Worm (Caenorhabditis elegans): ENCODE data around the gene clec-247.

The clec-247 gene

DNA sequence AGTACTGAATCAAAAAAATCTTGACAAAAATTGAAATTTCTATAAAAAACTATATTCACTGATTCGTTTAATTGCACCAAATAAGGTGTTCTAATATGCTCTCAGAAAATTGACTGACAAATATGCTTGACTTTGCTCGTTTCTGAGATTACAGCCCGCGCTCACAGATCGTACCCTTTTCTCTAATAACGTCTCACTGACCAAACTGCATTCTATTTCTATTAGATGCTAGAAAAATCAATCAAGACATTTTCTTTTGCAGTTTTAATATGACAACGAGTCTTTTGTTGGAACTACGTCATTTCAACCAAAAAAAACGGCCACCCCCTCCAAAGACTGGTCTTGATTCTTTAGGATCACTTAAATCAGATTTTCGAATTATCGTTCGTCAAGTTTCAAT is at the start of gene clec-247:
clec-247 (plus strand) TSS at position 301 of the 400 bp plus-strand sequence.
- TF ChIP-seq duxl-1 (tag; optimal IDR thresholded peaks at IDR 0.05; ENCODE audit: poor library complexity), result no peak
- no peak for TF ChIP-seq cey-2 (tag; optimal IDR thresholded peaks at IDR 0.05; ENCODE audit: borderline replicate concordance, insufficient read depth)
- no peak for TF ChIP-seq lin-15B (tag; optimal IDR thresholded peaks at IDR 0.05)
- no peak for TF ChIP-seq nhr-48 (tag; optimal IDR thresholded peaks at IDR 0.05)
- no peak for TF ChIP-seq nhr-11 (tag; optimal IDR thresholded peaks at IDR 0.05)
- TF ChIP-seq dmd-9 (GFP tag; IDR thresholded peaks at IDR 0.05), result no peak
- no peak for TF ChIP-seq F44E2.7 (GFP tag; IDR thresholded peaks at IDR 0.05)
- TF ChIP-seq nhr-76 (tag; optimal IDR thresholded peaks at IDR 0.05), result no peak
- no peak for TF ChIP-seq mxl-3 (GFP tag; optimal IDR thresholded peaks at IDR 0.05)
- no peak for TF ChIP-seq zip-2 (tag; optimal IDR thresholded peaks at IDR 0.05)
- no peak for TF ChIP-seq sdz-12 (GFP tag; optimal IDR thresholded peaks at IDR 0.05)

DNA sequence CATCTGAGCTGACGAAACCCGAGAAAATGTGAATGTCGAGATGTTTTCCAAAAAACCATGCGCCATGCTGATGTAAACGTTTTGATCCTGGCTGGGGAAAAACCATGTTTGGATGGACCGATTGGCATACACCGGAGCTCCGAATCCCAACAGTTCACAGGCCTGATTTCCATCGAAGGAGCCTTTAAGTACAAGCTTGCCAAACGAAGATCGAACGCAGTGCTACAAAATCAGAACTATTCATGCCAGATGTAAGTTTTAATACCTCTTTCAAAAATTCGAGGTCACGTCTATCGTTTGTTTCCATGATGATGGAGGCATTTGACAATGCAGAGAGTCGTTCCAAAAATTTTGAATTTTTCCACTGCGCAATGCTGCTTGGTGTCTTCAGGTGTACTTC is 46.9 kb upstream of the clec-247 start:
- TF ChIP-seq ceh-82 (tag; optimal IDR thresholded peaks at IDR 0.05), result no peak
- TF ChIP-seq sdz-12 (GFP tag; optimal IDR thresholded peaks at IDR 0.05), result no peak
- peak; percentile 95 for TF ChIP-seq aha-1 (tag)
- no peak for TF ChIP-seq fkh-10 (GFP tag; optimal IDR thresholded peaks at IDR 0.05)
- no peak for TF ChIP-seq duxl-1 (tag; optimal IDR thresholded peaks at IDR 0.05; ENCODE audit: poor library complexity)

DNA sequence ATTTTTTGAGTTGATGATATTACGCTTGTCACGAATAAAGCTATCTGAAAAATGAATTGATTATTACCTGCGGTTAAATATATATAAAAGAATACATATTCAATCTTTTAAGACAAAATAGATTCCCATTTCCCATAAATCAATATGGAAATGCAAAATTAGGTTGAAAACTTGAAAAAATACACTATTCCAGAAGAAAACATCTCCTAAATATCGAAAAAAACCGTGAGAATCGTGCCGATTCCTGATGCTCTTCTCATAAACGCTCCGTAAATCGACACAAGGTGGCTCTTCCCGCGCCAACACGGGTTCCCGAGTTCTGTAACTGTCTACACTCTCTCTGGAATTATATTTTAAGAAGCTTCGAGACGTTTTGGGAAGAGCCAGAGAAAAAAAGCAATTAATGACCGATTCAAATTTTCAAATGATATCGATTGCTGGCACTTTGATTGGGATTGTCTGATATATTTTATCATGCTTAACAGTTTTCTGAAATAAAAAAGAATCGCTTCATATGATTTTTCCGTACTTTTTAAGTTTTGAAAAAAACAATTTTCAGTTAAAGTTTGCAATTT is 45.9 kb upstream of the clec-247 start, which contains the start of gene R10E8.3:
R10E8.3 (minus strand) TSS at position 51 of the 575 bp plus-strand sequence.
- TF ChIP-seq zip-2 (tag; optimal IDR thresholded peaks at IDR 0.05) (no peak), nhr-11 (tag; optimal IDR thresholded peaks at IDR 0.05) (no peak), daf-19 (GFP tag; conservative IDR thresholded peaks at IDR 0.05) (no peak), nhr-77 (tag; optimal IDR thresholded peaks at IDR 0.05) (peak; percentile 28), dve-1 (tag; optimal IDR thresholded peaks at IDR 0.05; ENCODE audit: insufficient read depth) (peak; percentile 52), daf-16 (GFP tag; optimal IDR thresholded peaks at IDR 0.05) (no peak), daf-16 (tag; optimal IDR thresholded peaks at IDR 0.05) (peak; percentile 45), saeg-2 (GFP tag; IDR thresholded peaks at IDR 0.05) (no peak), hlh-30 (tag; optimal IDR thresholded peaks at IDR 0.05; ENCODE audit: insufficient read depth) (peak; percentile 30)

DNA sequence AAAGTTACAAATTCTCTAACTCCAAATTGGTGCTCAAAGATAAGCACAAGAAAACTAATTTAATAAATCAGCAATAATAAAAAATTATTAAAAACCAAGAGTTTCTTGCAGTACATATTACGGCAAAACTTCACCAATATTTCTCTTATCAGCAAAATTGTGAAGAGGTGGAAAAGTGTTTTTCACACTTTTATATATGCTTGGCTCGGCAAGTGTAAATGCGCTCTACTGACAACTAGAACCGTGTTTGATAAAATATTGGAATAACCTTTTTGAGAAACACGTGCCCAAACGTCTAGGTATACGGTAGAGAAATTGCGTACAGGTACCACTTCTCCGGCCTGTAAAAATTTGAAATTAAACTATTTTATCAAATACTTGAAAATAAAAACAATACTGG is 41.4 kb upstream of the clec-247 start, which contains the start of gene R10E8.8:
R10E8.8 (minus strand) TSS at position 343 of the 400 bp plus-strand sequence.
- no peak for TF ChIP-seq attf-4 (tag; optimal IDR thresholded peaks at IDR 0.05)
- no peak for TF ChIP-seq daf-8 (GFP tag; IDR thresholded peaks at IDR 0.05)
- TF ChIP-seq daf-12 (tag; optimal IDR thresholded peaks at IDR 0.05), result no peak
- no peak for TF ChIP-seq duxl-1 (tag; optimal IDR thresholded peaks at IDR 0.05; ENCODE audit: poor library complexity)
- no peak for TF ChIP-seq sdz-12 (GFP tag; optimal IDR thresholded peaks at IDR 0.05)
- no peak for TF ChIP-seq mdl-1 (tag; optimal IDR thresholded peaks at IDR 0.05)
- peak in 1 of 2 experiments; percentile 41 for TF ChIP-seq lsy-2 (tag; optimal IDR thresholded peaks at IDR 0.05)
- TF ChIP-seq unc-39 (tag; optimal IDR thresholded peaks at IDR 0.05), result no peak
- TF ChIP-seq dve-1 (tag; optimal IDR thresholded peaks at IDR 0.05; ENCODE audit: insufficient read depth), result peak; percentile 75
- TF ChIP-seq mep-1 (tag; optimal IDR thresholded peaks at IDR 0.05), result peak; percentile 6
- 0 out of 2 replicates have a peak, but pooled peaks have one; percentile 25 for TF ChIP-seq dmd-6 (GFP tag; IDR thresholded peaks at IDR 0.05)
- TF ChIP-seq ceh-20 (GFP tag; IDR thresholded peaks at IDR 0.05), result no peak
- TF ChIP-seq nhr-41 (GFP tag; IDR thresholded peaks at IDR 0.05), result no peak
- TF ChIP-seq Y48G9A.11 (GFP tag; IDR thresholded peaks at IDR 0.05), result no peak
- TF ChIP-seq T20F7.1 (GFP tag; optimal IDR thresholded peaks at IDR 0.05), result no peak
- peak; percentile 68 for TF ChIP-seq nhr-28 (tag; optimal IDR thresholded peaks at IDR 0.05)
- no peak for TF ChIP-seq snpc-1.2 (GFP tag; IDR thresholded peaks at IDR 0.05)
- TF ChIP-seq ceh-62 (tag; optimal IDR thresholded peaks at IDR 0.05), result no peak
- no peak for TF ChIP-seq nhr-6 (tag; optimal IDR thresholded peaks at IDR 0.05)
- no peak for TF ChIP-seq nhr-11 (tag; optimal IDR thresholded peaks at IDR 0.05)
- TF ChIP-seq daf-16 (GFP tag; optimal IDR thresholded peaks at IDR 0.05), result no peak
- peak; percentile 81 for TF ChIP-seq daf-16 (tag; optimal IDR thresholded peaks at IDR 0.05)
- TF ChIP-seq R02D3.7 (tag; optimal IDR thresholded peaks at IDR 0.05), result no peak
- TF ChIP-seq ceh-32 (tag; optimal IDR thresholded peaks at IDR 0.05; ENCODE audit: poor library complexity), result no peak
- TF ChIP-seq lin-38 (GFP tag; IDR thresholded peaks at IDR 0.05), result peak; percentile 67
- no peak for TF ChIP-seq lir-3 (tag; optimal IDR thresholded peaks at IDR 0.05)
- no peak for TF ChIP-seq ces-1 (GFP tag; optimal IDR thresholded peaks at IDR 0.05)
- peak; percentile 35 for TF ChIP-seq hlh-11 (tag; optimal IDR thresholded peaks at IDR 0.05)
- no peak for TF ChIP-seq gei-8 (GFP tag; optimal IDR thresholded peaks at IDR 0.05)
- peak; percentile 77 for TF ChIP-seq pqm-1 (tag; optimal IDR thresholded peaks at IDR 0.05)
- peak; percentile 15 for TF ChIP-seq nhr-77 (tag; optimal IDR thresholded peaks at IDR 0.05)
